Worm (Caenorhabditis elegans) whole organism, L1 larva: ENCODE measurements around the gene F07A11.4.

Experiments used
- C04F5.9 ChIP-seq: sonication (generic microtip); optimal IDR thresholded peaks from 2 replicates; lab custom pipeline; 2016; ENCODE audit warnings: missing genetic modification characterization, missing compliant biosample characterization
- C34B4.2 ChIP-seq: sonication (generic microtip); optimal IDR thresholded peaks from 2 replicates; lab custom pipeline; 2017; ENCODE audit warnings: mild to moderate bottlenecking, missing genetic modification characterization, missing compliant biosample characterization
- Y116A8C.19 ChIP-seq: sonication (generic microtip); optimal IDR thresholded peaks from 2 replicates; lab custom pipeline; 2016; ENCODE audit warnings: missing compliant biosample characterization, missing genetic modification characterization, borderline replicate concordance
- aha-1 ChIP-seq: fragments of 150-350 bp; optimal IDR thresholded peaks from 2 replicates; lab custom pipeline; 2014; ENCODE audit warnings: missing biosample characterization, missing genetic modification characterization
- alr-1 ChIP-seq: fragments of 200-800 bp; sonication (Bioruptor generic); optimal IDR thresholded peaks from 2 replicates; lab custom pipeline; 2018; ENCODE audit warnings: borderline replicate concordance, mild to moderate bottlenecking, missing genetic modification characterization, missing compliant biosample characterization
- ama-1 ChIP-seq: fragments of 150-350 bp; optimal IDR thresholded peaks from 2 replicates; lab custom pipeline; 2014
- blmp-1 ChIP-seq: fragments of 150-350 bp; optimal IDR thresholded peaks from 2 replicates; lab custom pipeline; 2014; ENCODE audit warnings: missing biosample characterization, missing genetic modification characterization
- ceh-63 ChIP-seq: fragments of 200-800 bp; sonication (Bioruptor generic); optimal IDR thresholded peaks from 2 replicates; lab custom pipeline; 2018; ENCODE audit warnings: mild to moderate bottlenecking, missing genetic modification characterization, missing compliant biosample characterization
- ceh-8 ChIP-seq: fragments of 200-800 bp; sonication (Bioruptor generic); optimal IDR thresholded peaks from 2 replicates; lab custom pipeline; 2018; ENCODE audit warnings: mild to moderate bottlenecking, missing genetic modification characterization, moderate library complexity, missing compliant biosample characterization
- ceh-82 ChIP-seq, 3 experiments: fragments of 150-350 bp in 1 of 3; sonication (generic microtip) in 2 of 3; optimal IDR thresholded peaks; 2 replicates each; lab custom pipeline; 2014 to 2017; ENCODE audit warnings: missing biosample characterization in 3 of 3, missing genetic modification characterization in 3 of 3
- ceh-88 ChIP-seq: fragments of 200-800 bp; sonication (Bioruptor generic); IDR thresholded peaks from 2 replicates; pipeline ENCODE4 v1.3.6; 2022; ENCODE audit warnings: missing genetic modification characterization, missing compliant biosample characterization
- ceh-90 ChIP-seq: sonication (generic microtip); optimal IDR thresholded peaks from 2 replicates; lab custom pipeline; 2016; ENCODE audit warnings: missing genetic modification characterization, missing compliant biosample characterization
- dpl-1 ChIP-seq, 3 experiments: fragments of 150-350 bp in 2 of 3; sonication (generic microtip) in 1 of 3; optimal IDR thresholded peaks; 2 replicates each; lab custom pipeline; 2014 to 2017; ENCODE audit warnings: missing biosample characterization in 3 of 3, missing genetic modification characterization in 3 of 3, missing genetic modification reagents in 3 of 3
- dsc-1 ChIP-seq: sonication (generic microtip); optimal IDR thresholded peaks from 2 replicates; lab custom pipeline; 2016; ENCODE audit warnings: mild to moderate bottlenecking, missing genetic modification characterization, missing compliant biosample characterization
- efl-3 ChIP-seq: fragments of 200-800 bp; sonication (Bioruptor generic); optimal IDR thresholded peaks from 2 replicates; lab custom pipeline; 2018; ENCODE audit warnings: mild to moderate bottlenecking, missing genetic modification characterization, missing compliant biosample characterization
- egl-13 ChIP-seq: sonication (generic microtip); optimal IDR thresholded peaks from 2 replicates; lab custom pipeline; 2016; ENCODE audit warnings: missing genotype, missing genetic modification reagents, missing genetic modification characterization, missing compliant biosample characterization
- elt-3 ChIP-seq, 6 experiments: fragments of 150-350 bp in 1 of 6; sonication (generic microtip); optimal IDR thresholded peaks; 2 replicates each; lab custom pipeline; 2017 to 2018; ENCODE audit warnings: missing biosample characterization in 6 of 6, missing genetic modification characterization in 6 of 6, inconsistent platforms in 1 of 6
- fkh-10 ChIP-seq: sonication (generic microtip); optimal IDR thresholded peaks from 2 replicates; lab custom pipeline; 2017; ENCODE audit warnings: missing biosample characterization, missing genetic modification reagents, missing genetic modification characterization
- fkh-4 ChIP-seq: sonication (generic microtip); optimal IDR thresholded peaks from 2 replicates; lab custom pipeline; 2016; ENCODE audit warnings: missing compliant biosample characterization, missing genetic modification characterization, borderline replicate concordance
- fkh-8 ChIP-seq: sonication (generic microtip); optimal IDR thresholded peaks from 2 replicates; lab custom pipeline; 2016; ENCODE audit warnings: mild to moderate bottlenecking, missing genetic modification characterization, missing compliant biosample characterization
- fos-1 ChIP-seq: fragments of 150-350 bp; optimal IDR thresholded peaks from 2 replicates; lab custom pipeline; 2014; ENCODE audit warnings: missing biosample characterization, missing genetic modification characterization
- grh-1 ChIP-seq: fragments of 200-800 bp; sonication (Bioruptor generic); IDR thresholded peaks from 2 replicates; pipeline ENCODE4 v1.3.6; 2022; ENCODE audit warnings: missing genetic modification reagents, missing genetic modification characterization, missing compliant biosample characterization
- hlh-17 ChIP-seq: fragments of 200-800 bp; sonication (Bioruptor generic); optimal IDR thresholded peaks from 2 replicates; lab custom pipeline; 2018; ENCODE audit warnings: missing genetic modification characterization, mild to moderate bottlenecking, missing compliant biosample characterization, moderate library complexity, borderline replicate concordance
- hpl-2 ChIP-seq: fragments of 150-350 bp; optimal IDR thresholded peaks from 2 replicates; lab custom pipeline; 2014; ENCODE audit warnings: missing biosample characterization, missing genetic modification reagents, missing genetic modification characterization
- irx-1 ChIP-seq: sonication (generic microtip); optimal IDR thresholded peaks from 2 replicates; lab custom pipeline; 2016; ENCODE audit warnings: missing genetic modification characterization, missing compliant biosample characterization
- lin-13 ChIP-seq: fragments of 150-350 bp; optimal IDR thresholded peaks from 2 replicates; lab custom pipeline; 2014; ENCODE audit warnings: missing biosample characterization, missing genetic modification reagents, missing genetic modification characterization
- lin-14 ChIP-seq: fragments of 200-800 bp; sonication (Bioruptor generic); optimal IDR thresholded peaks from 2 replicates; lab custom pipeline; 2018; ENCODE audit warnings: mild to moderate bottlenecking, missing genetic modification characterization, moderate library complexity, missing compliant biosample characterization
- lin-15B ChIP-seq: fragments of 150-350 bp; sonication (generic microtip); optimal IDR thresholded peaks from 3 replicates; lab custom pipeline; 2014; ENCODE audit warnings: missing biosample characterization, missing genetic modification characterization
- lin-35 ChIP-seq, 2 experiments: fragments of 150-350 bp; optimal IDR thresholded peaks; 2 replicates each; lab custom pipeline; 2014; ENCODE audit warnings: missing biosample characterization in 2 of 2, missing genetic modification characterization in 2 of 2, missing genetic modification reagents in 2 of 2
- lin-39 ChIP-seq: fragments of 150-350 bp; optimal IDR thresholded peaks from 2 replicates; lab custom pipeline; 2014; ENCODE audit warnings: missing biosample characterization, missing genetic modification reagents, missing genetic modification characterization
- lir-3 ChIP-seq: sonication (generic microtip); optimal IDR thresholded peaks from 2 replicates; lab custom pipeline; 2016; ENCODE audit warnings: mild to moderate bottlenecking, missing genetic modification characterization, moderate library complexity, missing compliant biosample characterization; ENCODE audit not compliant: poor library complexity
- mep-1 ChIP-seq: fragments of 150-350 bp; optimal IDR thresholded peaks from 2 replicates; lab custom pipeline; 2014; ENCODE audit warnings: missing biosample characterization, missing genetic modification characterization
- nhr-19 ChIP-seq: fragments of 200-800 bp; sonication (Bioruptor generic); conservative IDR thresholded peaks from 2 replicates; pipeline ENCODE4 v1.3.6; 2022; ENCODE audit warnings: missing genetic modification characterization, missing compliant biosample characterization
- nhr-20 ChIP-seq: sonication (generic microtip); optimal IDR thresholded peaks from 2 replicates; lab custom pipeline; 2016; ENCODE audit warnings: mild to moderate bottlenecking, missing genetic modification characterization, missing compliant biosample characterization
- nhr-47 ChIP-seq: sonication (generic microtip); optimal IDR thresholded peaks from 2 replicates; lab custom pipeline; 2016; ENCODE audit warnings: mild to moderate bottlenecking, missing genetic modification characterization, moderate library complexity, missing compliant biosample characterization
- nhr-76 ChIP-seq: sonication (generic microtip); optimal IDR thresholded peaks from 2 replicates; lab custom pipeline; 2017; ENCODE audit warnings: missing biosample characterization, missing genetic modification characterization
- nhr-77 ChIP-seq: fragments of 150-350 bp; optimal IDR thresholded peaks from 2 replicates; lab custom pipeline; 2014; ENCODE audit warnings: missing biosample characterization, missing genetic modification characterization
- nhr-84 ChIP-seq: sonication (generic microtip); optimal IDR thresholded peaks from 2 replicates; lab custom pipeline; 2017; ENCODE audit warnings: missing biosample characterization, missing genetic modification characterization
- pax-3 ChIP-seq: fragments of 200-800 bp; sonication (Bioruptor generic); optimal IDR thresholded peaks from 2 replicates; lab custom pipeline; 2018; ENCODE audit warnings: mild to moderate bottlenecking, missing genetic modification characterization, moderate library complexity, missing compliant biosample characterization
- pqm-1 ChIP-seq: sonication (generic microtip); optimal IDR thresholded peaks from 3 replicates; lab custom pipeline; 2017; ENCODE audit warnings: missing biosample characterization, missing genetic modification characterization
- skn-1 ChIP-seq: fragments of 150-350 bp; optimal IDR thresholded peaks from 2 replicates; lab custom pipeline; 2014; ENCODE audit warnings: missing biosample characterization, missing genetic modification characterization
- snu-23 ChIP-seq: sonication (generic microtip); optimal IDR thresholded peaks from 2 replicates; lab custom pipeline; 2016; ENCODE audit warnings: missing genetic modification characterization, missing compliant biosample characterization
- sptf-1 ChIP-seq: fragments of 150-350 bp; optimal IDR thresholded peaks from 2 replicates; lab custom pipeline; 2014; ENCODE audit warnings: missing biosample characterization, missing genetic modification characterization
- sup-37 ChIP-seq: fragments of 200-800 bp; sonication (Bioruptor generic); optimal IDR thresholded peaks from 2 replicates; lab custom pipeline; 2018; ENCODE audit warnings: mild to moderate bottlenecking, missing genetic modification characterization, missing compliant biosample characterization
- tlp-1 ChIP-seq: fragments of 150-350 bp; optimal IDR thresholded peaks from 2 replicates; lab custom pipeline; 2014; ENCODE audit warnings: missing biosample characterization, missing genetic modification characterization
- unc-130 ChIP-seq: fragments of 150-350 bp; optimal IDR thresholded peaks from 2 replicates; lab custom pipeline; 2017; ENCODE audit warnings: missing biosample characterization, missing genetic modification characterization, inconsistent platforms
- unc-62 ChIP-seq: fragments of 150-350 bp; optimal IDR thresholded peaks from 2 replicates; lab custom pipeline; 2014; ENCODE audit warnings: missing biosample characterization, missing genetic modification reagents, missing genetic modification characterization
- unc-86 ChIP-seq: sonication (generic microtip); optimal IDR thresholded peaks from 2 replicates; lab custom pipeline; 2016; ENCODE audit warnings: missing genetic modification characterization, missing compliant biosample characterization
- unc-98 ChIP-seq: fragments of 200-800 bp; sonication (Bioruptor generic); IDR thresholded peaks from 2 replicates; pipeline ENCODE4 v1.3.6; 2022; ENCODE audit warnings: missing genetic modification characterization, missing compliant biosample characterization
- xbp-1 ChIP-seq: sonication (generic microtip); optimal IDR thresholded peaks from 2 replicates; lab custom pipeline; 2016; ENCODE audit warnings: missing genetic modification characterization, missing compliant biosample characterization
- zip-4 ChIP-seq: fragments of 200-800 bp; sonication (Bioruptor generic); optimal IDR thresholded peaks from 2 replicates; lab custom pipeline; 2018; ENCODE audit warnings: mild to moderate bottlenecking, missing genetic modification characterization, moderate library complexity, missing compliant biosample characterization
- ztf-11 ChIP-seq, 2 experiments: sonication (generic microtip); optimal IDR thresholded peaks; 2 replicates each; lab custom pipeline; 2016 to 2017; ENCODE audit warnings: missing genetic modification characterization in 2 of 2, missing biosample characterization in 1 of 2, missing compliant biosample characterization in 1 of 2

F07A11.4 gene

DNA sequence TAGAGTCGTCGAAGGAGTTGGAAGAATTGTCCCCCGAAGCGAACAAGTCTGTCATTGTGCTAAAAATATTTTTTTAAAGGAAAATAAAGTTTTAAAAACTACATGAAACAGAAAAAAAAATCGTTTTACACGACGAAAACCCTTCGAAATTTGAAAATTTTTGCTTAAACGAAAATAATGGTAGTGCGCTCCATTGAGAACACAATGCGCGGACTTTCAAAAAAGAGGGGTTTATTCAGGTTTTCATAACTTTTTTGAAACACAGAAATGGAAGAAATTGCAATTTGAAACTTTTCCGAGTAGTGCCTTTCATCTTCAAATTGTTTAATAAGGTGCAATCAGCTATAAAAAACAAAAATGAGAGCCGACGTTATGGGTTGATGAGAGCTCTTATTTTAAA lies 1.1 kb upstream of the F07A11.4 start, which contains the start of gene npp-5 (continued):
- TF ChIP-seq tlp-1 (tag; lab: Kevin White, UChicago) (no peak), elt-3 (tag; optimal IDR thresholded peaks at IDR 0.05; lab: Kevin White, UChicago) (no peak), ceh-90 (tag; lab: Kevin White, UChicago) (no peak), ceh-63 (no peak), unc-130 (tag; lab: Kevin White, UChicago) (no peak), lin-13 (GFP tag; lab: Kevin White, UChicago) (no peak), grh-1 (GFP tag; lab: Robert Waterston, UW) (no peak), pax-3 (tag; lab: Kevin White, UChicago) (no peak), lin-14 (peak; percentile 10), xbp-1 (tag; lab: Kevin White, UChicago) (peak; percentile 2), zip-4 (no peak), unc-86 (tag; lab: Kevin White, UChicago) (no peak), blmp-1 (tag; lab: Kevin White, UChicago) (peak; percentile 31), nhr-47 (tag; lab: Kevin White, UChicago) (peak; percentile 24), skn-1 (peak; percentile 22), dsc-1 (tag; lab: Kevin White, UChicago) (no peak), lir-3 (no peak), hpl-2 (no peak), fkh-4 (tag; lab: Kevin White, UChicago) (no peak), lin-35 (GFP tag; optimal IDR thresholded peaks at IDR 0.05; lab: Kevin White, UChicago) (peak; percentile 78 to 96), nhr-84 (tag; lab: Kevin White, UChicago) (no peak), lin-15B (tag; lab: Kevin White, UChicago) (peak; percentile 20), nhr-77 (no peak), ceh-82 (tag; optimal IDR thresholded peaks at IDR 0.05; lab: Kevin White, UChicago) (peak in 1 of 3 experiments; percentile 4), snu-23 (GFP tag; lab: Kevin White, UChicago) (peak; percentile 20), ztf-11 (tag; optimal IDR thresholded peaks at IDR 0.05; lab: Kevin White, UChicago) (no peak), egl-13 (tag; lab: Kevin White, UChicago) (no peak), fkh-8 (no peak), mep-1 (tag; lab: Kevin White, UChicago) (no peak), lin-39 (tag; lab: Kevin White, UChicago) (no peak), pqm-1 (tag; lab: Kevin White, UChicago) (no peak), nhr-76 (tag; lab: Kevin White, UChicago) (no peak), nhr-20 (tag; lab: Kevin White, UChicago) (no peak), C04F5.9 (tag; lab: Kevin White, UChicago) (no peak), fkh-10 (GFP tag; lab: Kevin White, UChicago) (no peak), fos-1 (tag; lab: Kevin White, UChicago) (no peak), sup-37 (GFP tag; lab: Kevin White, UChicago) (no peak), ceh-88 (GFP tag; lab: Robert Waterston, UW) (no peak), ama-1 (lab: Kevin White, UChicago) (no peak), alr-1 (tag; lab: Kevin White, UChicago) (no peak), efl-3 (no peak), nhr-19 (GFP tag; lab: Robert Waterston, UW) (no peak), unc-98 (GFP tag; lab: Robert Waterston, UW) (no peak), sptf-1 (no peak), ceh-8 (GFP tag; lab: Kevin White, UChicago) (no peak), dpl-1 (GFP tag; optimal IDR thresholded peaks at IDR 0.05; lab: Kevin White, UChicago) (peak; percentile 83 to 91 (median 90)), unc-62 (GFP tag; lab: Kevin White, UChicago) (no peak), aha-1 (no peak), Y116A8C.19 (tag; lab: Kevin White, UChicago) (no peak), irx-1 (tag; lab: Kevin White, UChicago) (no peak), hlh-17 (GFP tag; lab: Kevin White, UChicago) (no peak), C34B4.2 (tag; lab: Kevin White, UChicago) (no peak)
